Fruit fly (Drosophila melanogaster) whole organism, prepupa: Measurements from ENCODE around the gene jet.
A peak's percentile ranks its signal among the peaks of the same experiment; 100 is the strongest.

Experiments used
- Blimp-1 ChIP-seq: fragments of 200-800 bp; sonication (Bioruptor generic); optimal IDR thresholded peaks from 3 replicates; lab custom pipeline; 2017; ENCODE audit warnings: missing biosample characterization, missing genetic modification characterization, mild to moderate bottlenecking, moderate library complexity, missing genetic modification reagents
- CG11294 ChIP-seq: fragments of 200-800 bp; sonication (Bioruptor generic); IDR thresholded peaks from 2 replicates; pipeline ENCODE4 v1.3.6; 2022; ENCODE audit warnings: missing biosample characterization, missing genetic modification characterization
- CG11762 ChIP-seq: fragments of 200-800 bp; sonication (Bioruptor generic); optimal IDR thresholded peaks from 3 replicates; lab custom pipeline; 2016; ENCODE audit warnings: missing biosample characterization, missing genetic modification characterization; ENCODE audit not compliant: insufficient read depth
- CG11902 ChIP-seq: fragments of 200-800 bp; sonication (Bioruptor generic); optimal IDR thresholded peaks from 3 replicates; lab custom pipeline; 2016; ENCODE audit warnings: missing biosample characterization, missing genetic modification characterization
- CG15336 ChIP-seq: fragments of 200-800 bp; sonication (Bioruptor generic); IDR thresholded peaks from 2 replicates; pipeline ENCODE4 v1.3.6; 2022; ENCODE audit warnings: missing biosample characterization, missing genetic modification characterization
- CG1621 ChIP-seq: fragments of 200-800 bp; sonication (Bioruptor generic); optimal IDR thresholded peaks from 3 replicates; lab custom pipeline; 2018; ENCODE audit warnings: missing biosample characterization, mild to moderate bottlenecking, missing genetic modification characterization
- CG16779 ChIP-seq: fragments of 200-800 bp; sonication (Bioruptor generic); optimal IDR thresholded peaks from 3 replicates; lab custom pipeline; 2017; ENCODE audit warnings: missing biosample characterization, mild to moderate bottlenecking, missing genetic modification characterization
- CG3032 ChIP-seq: fragments of 200-800 bp; optimal IDR thresholded peaks from 2 replicates; lab custom pipeline; 2019; ENCODE audit warnings: missing biosample characterization, mild to moderate bottlenecking, missing genetic modification characterization, moderate library complexity
- CG31627 ChIP-seq: fragments of 200-800 bp; sonication (Bioruptor generic); optimal IDR thresholded peaks from 3 replicates; lab custom pipeline; 2016; ENCODE audit warnings: missing biosample characterization, missing genetic modification characterization
- CG32006 ChIP-seq: fragments of 200-800 bp; sonication (Bioruptor generic); optimal IDR thresholded peaks from 3 replicates; lab custom pipeline; 2017; ENCODE audit warnings: missing biosample characterization, mild to moderate bottlenecking, missing genetic modification characterization
- CG34406 ChIP-seq: fragments of 200-800 bp; sonication (Bioruptor generic); optimal IDR thresholded peaks from 3 replicates; lab custom pipeline; 2016; ENCODE audit warnings: missing biosample characterization, missing genetic modification characterization
- CG3919 ChIP-seq: fragments of 200-800 bp; sonication (Bioruptor generic); optimal IDR thresholded peaks from 3 replicates; lab custom pipeline; 2016; ENCODE audit warnings: missing biosample characterization, missing genetic modification characterization
- CG4318 ChIP-seq: fragments of 200-800 bp; sonication (Bioruptor generic); optimal IDR thresholded peaks from 3 replicates; lab custom pipeline; 2017; ENCODE audit warnings: missing biosample characterization, mild to moderate bottlenecking, missing genetic modification characterization
- CG6276 ChIP-seq: fragments of 200-800 bp; sonication (Bioruptor generic); optimal IDR thresholded peaks from 2 replicates; lab custom pipeline; 2017; ENCODE audit warnings: missing biosample characterization, mild to moderate bottlenecking, missing genetic modification characterization
- CG6792 ChIP-seq: fragments of 200-800 bp; sonication (Bioruptor generic); optimal IDR thresholded peaks from 3 replicates; lab custom pipeline; 2016; ENCODE audit warnings: missing biosample characterization, missing genetic modification characterization
- CG6808 ChIP-seq: fragments of 200-800 bp; sonication (Bioruptor generic); optimal IDR thresholded peaks from 3 replicates; lab custom pipeline; 2017; ENCODE audit warnings: missing biosample characterization, missing genetic modification characterization, mild to moderate bottlenecking, moderate library complexity, missing genetic modification reagents
- CG6854 ChIP-seq: fragments of 200-800 bp; sonication (Bioruptor generic); optimal IDR thresholded peaks from 2 replicates; lab custom pipeline; 2017; ENCODE audit warnings: missing biosample characterization, mild to moderate bottlenecking, missing genetic modification characterization
- CG8119 ChIP-seq: fragments of 200-800 bp; sonication (Bioruptor generic); IDR thresholded peaks from 3 replicates; pipeline ENCODE4 v1.3.6; 2022; ENCODE audit warnings: missing biosample characterization, missing genetic modification characterization
- CG8632 ChIP-seq: fragments of 200-800 bp; sonication (Bioruptor generic); optimal IDR thresholded peaks from 3 replicates; lab custom pipeline; 2016; ENCODE audit warnings: missing biosample characterization, missing genetic modification characterization
- CG9139 ChIP-seq: fragments of 200-800 bp; sonication (Bioruptor generic); optimal IDR thresholded peaks from 3 replicates; lab custom pipeline; 2017; ENCODE audit warnings: missing biosample characterization, mild to moderate bottlenecking, missing genetic modification characterization
- Eip75B ChIP-seq: fragments of 200-800 bp; sonication (Bioruptor generic); optimal IDR thresholded peaks from 3 replicates; lab custom pipeline; 2016; ENCODE audit warnings: missing biosample characterization, missing genetic modification characterization
- Eip78C ChIP-seq: fragments of 200-800 bp; sonication (Bioruptor generic); peaks from one replicate; lab custom pipeline; 2016; ENCODE audit warnings: missing biosample characterization, missing genetic modification characterization
- Eip93F ChIP-seq: fragments of 200-800 bp; sonication (Bioruptor generic); optimal IDR thresholded peaks from 2 replicates; lab custom pipeline; 2016; ENCODE audit warnings: missing biosample characterization, mild to moderate bottlenecking, missing genetic modification characterization
- Ets21C ChIP-seq: fragments of 200-800 bp; sonication (Bioruptor generic); optimal IDR thresholded peaks from 3 replicates; lab custom pipeline; 2016; ENCODE audit warnings: missing biosample characterization, missing genetic modification characterization
- Ets96B ChIP-seq: fragments of 200-800 bp; optimal IDR thresholded peaks from 2 replicates; lab custom pipeline; 2019; ENCODE audit warnings: missing biosample characterization, mild to moderate bottlenecking, missing genetic modification characterization, moderate library complexity
- Gug ChIP-seq: fragments of 200-800 bp; sonication (Bioruptor generic); IDR thresholded peaks from 2 replicates; pipeline ENCODE4 v1.3.6; 2022; ENCODE audit warnings: missing biosample characterization, missing genetic modification characterization
- Hr38 ChIP-seq: sonication (Bioruptor generic); optimal IDR thresholded peaks from 2 replicates; lab custom pipeline; 2016; ENCODE audit warnings: missing biosample characterization, missing genetic modification characterization
- Hr4 ChIP-seq: fragments of 200-800 bp; sonication (Bioruptor generic); optimal IDR thresholded peaks from 3 replicates; lab custom pipeline; 2016; ENCODE audit warnings: missing biosample characterization, missing genetic modification characterization
- Lpt ChIP-seq: fragments of 200-800 bp; sonication (Bioruptor generic); optimal IDR thresholded peaks from 3 replicates; lab custom pipeline; 2016; ENCODE audit warnings: missing biosample characterization, missing genetic modification characterization
- Met ChIP-seq: fragments of 200-800 bp; sonication (Bioruptor generic); optimal IDR thresholded peaks from 3 replicates; lab custom pipeline; 2016; ENCODE audit warnings: missing biosample characterization, missing genetic modification characterization
- Sox14 ChIP-seq: fragments of 200-800 bp; sonication (Bioruptor generic); optimal IDR thresholded peaks from 3 replicates; lab custom pipeline; 2016; ENCODE audit warnings: missing biosample characterization, missing genetic modification characterization
- acj6 ChIP-seq: fragments of 200-800 bp; sonication (Bioruptor generic); optimal IDR thresholded peaks from 3 replicates; lab custom pipeline; 2016; ENCODE audit warnings: missing biosample characterization, missing genetic modification characterization
- dac ChIP-seq: fragments of 200-800 bp; sonication (Bioruptor generic); optimal IDR thresholded peaks from 2 replicates; lab custom pipeline; 2017; ENCODE audit warnings: missing biosample characterization, mild to moderate bottlenecking, missing genetic modification characterization
- dsx ChIP-seq: fragments of 200-800 bp; optimal IDR thresholded peaks from 3 replicates; lab custom pipeline; 2019; ENCODE audit warnings: missing biosample characterization, mild to moderate bottlenecking, missing genetic modification characterization, moderate library complexity; ENCODE audit not compliant: poor library complexity, severe bottlenecking
- fd85E ChIP-seq: fragments of 200-800 bp; sonication (Bioruptor generic); optimal IDR thresholded peaks from 3 replicates; lab custom pipeline; 2016; ENCODE audit warnings: missing biosample characterization, missing genetic modification characterization
- fkh ChIP-seq: fragments of 200-800 bp; sonication (Bioruptor generic); optimal IDR thresholded peaks from 3 replicates; lab custom pipeline; 2017; ENCODE audit warnings: missing biosample characterization, mild to moderate bottlenecking, missing genetic modification characterization, moderate library complexity
- lz ChIP-seq: fragments of 200-800 bp; sonication (Bioruptor generic); optimal IDR thresholded peaks from 3 replicates; lab custom pipeline; 2016; ENCODE audit warnings: missing biosample characterization, missing genetic modification characterization
- net ChIP-seq: fragments of 200-800 bp; sonication (Bioruptor generic); optimal IDR thresholded peaks from 3 replicates; lab custom pipeline; 2016; ENCODE audit warnings: missing biosample characterization, missing genetic modification characterization
- pdm3 ChIP-seq: fragments of 200-800 bp; sonication (Bioruptor generic); optimal IDR thresholded peaks from 3 replicates; lab custom pipeline; 2016; ENCODE audit warnings: missing biosample characterization, missing genetic modification characterization
- salr ChIP-seq, 2 experiments: fragments of 200-800 bp; sonication (Bioruptor generic); optimal IDR thresholded peaks; 3 replicates each; lab custom pipeline; 2016 to 2018; ENCODE audit warnings: missing biosample characterization in 2 of 2, missing genetic modification characterization in 2 of 2, mild to moderate bottlenecking in 1 of 2
- spab ChIP-seq: fragments of 200-800 bp; sonication (Bioruptor generic); optimal IDR thresholded peaks from 2 replicates; lab custom pipeline; 2017; ENCODE audit warnings: missing biosample characterization, mild to moderate bottlenecking, missing genetic modification characterization, missing genetic modification reagents
- svp ChIP-seq: fragments of 200-800 bp; sonication (Bioruptor generic); peaks from one replicate; lab custom pipeline; 2016; ENCODE audit warnings: missing biosample characterization, missing genetic modification characterization
- vri ChIP-seq: fragments of 200-800 bp; sonication (Bioruptor generic); optimal IDR thresholded peaks from 3 replicates; lab custom pipeline; 2016; ENCODE audit warnings: missing biosample characterization, mild to moderate bottlenecking, missing genetic modification characterization

Gene jet

DNA sequence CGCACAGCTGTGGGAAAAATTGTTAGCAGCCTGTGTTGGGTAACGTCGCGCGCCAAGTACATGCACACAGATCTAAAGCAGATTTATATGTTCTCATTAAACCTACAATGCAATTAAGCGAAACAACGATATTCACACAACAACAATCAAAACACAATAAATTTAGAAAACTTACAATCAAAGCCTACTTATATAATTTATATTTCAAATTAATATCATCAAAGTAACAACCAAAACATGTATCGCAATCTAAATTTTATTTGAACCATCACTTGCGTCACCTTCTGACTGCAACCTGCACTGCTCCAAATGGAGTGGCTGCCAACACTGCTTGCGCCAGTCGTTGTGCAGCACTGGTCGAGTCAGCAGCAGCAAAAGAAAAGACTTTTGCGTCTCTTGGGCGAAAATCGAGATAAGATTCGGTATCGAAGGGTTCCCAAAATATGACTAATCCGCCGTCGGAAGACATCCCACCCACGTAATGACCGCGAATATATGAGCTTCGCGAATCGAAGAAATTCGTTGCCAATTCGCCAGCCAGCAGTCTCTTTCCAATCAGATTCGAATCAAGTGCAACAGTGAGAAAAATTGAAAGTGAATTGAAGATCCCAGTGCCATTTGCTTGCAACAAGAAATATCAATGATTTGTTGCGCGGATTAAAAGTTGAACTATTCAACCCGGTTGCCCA lies 31.8 kb upstream of the jet start, which contains the start of the genes CG8892 and CG34126 (continued):
- TF ChIP-seq fd85E (GFP tag; lab: Kevin White, UChicago) (peak; percentile 90), CG9139 (peak; percentile 80), pdm3 (GFP tag; lab: Kevin White, UChicago) (peak; percentile 98), net (GFP tag; lab: Kevin White, UChicago) (peak; percentile 94), spab (GFP tag; lab: Kevin White, UChicago) (peak; percentile 91), CG15336 (peak; percentile 84), dsx (GFP tag; lab: Kevin White, UChicago) (peak; percentile 89), Ets21C (peak; percentile 97), CG3032 (tag; lab: Kevin White, UChicago) (peak; percentile 98), Hr38 (GFP tag; lab: Kevin White, UChicago) (no peak), CG8632 (GFP tag; lab: Kevin White, UChicago) (peak; percentile 95), Ets96B (tag; lab: Kevin White, UChicago) (peak; percentile 92), CG6792 (GFP tag; lab: Kevin White, UChicago) (peak; percentile 95), Blimp-1 (GFP tag; lab: Kevin White, UChicago) (peak; percentile 92), CG34406 (GFP tag; lab: Kevin White, UChicago) (peak; percentile 94), Eip93F (GFP tag; lab: Kevin White, UChicago) (peak; percentile 87), CG32006 (peak; percentile 97), CG3919 (GFP tag; lab: Kevin White, UChicago) (peak; percentile 98), CG16779 (tag; lab: Kevin White, UChicago) (peak; percentile 82), CG4318 (GFP tag; lab: Kevin White, UChicago) (peak; percentile 96), Hr4 (GFP tag; lab: Kevin White, UChicago) (peak; percentile 96), Lpt (GFP tag; lab: Kevin White, UChicago) (peak; percentile 90)

dm6 chr2L:4979138-4979537 lies 29.6 kb upstream of the jet start, which contains the start of gene CG8891:
CG8891 (minus strand) TSS chr2L:4979379.
- TF ChIP-seq Lpt (GFP tag; lab: Kevin White, UChicago) (no peak), vri (GFP tag; lab: Kevin White, UChicago) (no peak), dsx (GFP tag; lab: Kevin White, UChicago) (no peak)

- peak; percentile 91 for TF ChIP-seq dsx (GFP tag; lab: Kevin White, UChicago)
- peak; percentile 94 for TF ChIP-seq Ets96B (tag; lab: Kevin White, UChicago)
- TF ChIP-seq CG11762: peak; percentile 93
- TF ChIP-seq CG6854 (GFP tag; lab: Kevin White, UChicago): peak; percentile 73
- peak; percentile 74 for TF ChIP-seq Hr38 (GFP tag; lab: Kevin White, UChicago)
- peak; percentile 96 for TF ChIP-seq CG31627 (GFP tag; lab: Kevin White, UChicago)
- TF ChIP-seq Eip78C (GFP tag; lab: Kevin White, UChicago): peak; percentile 99
- TF ChIP-seq salr (GFP tag; optimal IDR thresholded peaks at IDR 0.05; lab: Kevin White, UChicago): peak in 1 of 2 experiments; percentile 80
- no peak for TF ChIP-seq CG9139
- peak; percentile 94 for TF ChIP-seq Eip75B (GFP tag; lab: Kevin White, UChicago)
- no peak for TF ChIP-seq CG6276 (GFP tag; lab: Kevin White, UChicago)
- no peak for TF ChIP-seq CG6808 (GFP tag; lab: Kevin White, UChicago)
- TF ChIP-seq vri (GFP tag; lab: Kevin White, UChicago): peak; percentile 91
- peak; percentile 95 for TF ChIP-seq Sox14 (GFP tag; lab: Kevin White, UChicago)
- peak; percentile 90 for TF ChIP-seq Lpt (GFP tag; lab: Kevin White, UChicago)
- peak; percentile 90 for TF ChIP-seq CG1621 (tag; lab: Kevin White, UChicago)
- TF ChIP-seq acj6: peak; percentile 96
- no peak for TF ChIP-seq spab (GFP tag; lab: Kevin White, UChicago)
- no peak for TF ChIP-seq CG4318 (GFP tag; lab: Kevin White, UChicago)
- peak; percentile 93 for TF ChIP-seq Gug (GFP tag; lab: Robert Waterston, UW)
- TF ChIP-seq CG8632 (GFP tag; lab: Kevin White, UChicago): peak; percentile 92
- TF ChIP-seq Hr4 (GFP tag; lab: Kevin White, UChicago): no peak
- TF ChIP-seq dac (GFP tag; lab: Kevin White, UChicago): peak; percentile 65
- peak; percentile 91 for TF ChIP-seq CG11902
- TF ChIP-seq CG15336: peak; percentile 95
- peak; percentile 95 for TF ChIP-seq CG3032 (tag; lab: Kevin White, UChicago)
- peak; percentile 94 for TF ChIP-seq lz (GFP tag; lab: Kevin White, UChicago)
- no peak for TF ChIP-seq pdm3 (GFP tag; lab: Kevin White, UChicago)
- no peak for TF ChIP-seq Met (GFP tag; lab: Kevin White, UChicago)
- TF ChIP-seq svp (GFP tag; lab: Kevin White, UChicago): no peak
- TF ChIP-seq fkh: peak; percentile 91
- peak; percentile 94 for TF ChIP-seq CG8119 (GFP tag; lab: Robert Waterston, UW)
- peak; percentile 93 for TF ChIP-seq CG11294 (GFP tag; lab: Robert Waterston, UW)
Observed at dm6 chr2L:4976988-4977551, 27.5 kb upstream of the jet start, which contains the start of the genes Gmd and CG3792. Gmd (minus strand) TSS chr2L:4977023. CG3792 (plus strand) TSS chr2L:4977312.
